Worm (Caenorhabditis elegans): ENCODE results near the gene ile-2.

The ile-2 gene

ce11 chrX:802478-802877 is 34.1 kb downstream of the ile-2 start, which contains the start of gene gtr-1:
TSS of gene gtr-1 (plus strand) at chrX:802778.
- TF ChIP-seq ceh-16 (tag; optimal IDR thresholded peaks at IDR 0.05) (no peak), elt-3 (tag; optimal IDR thresholded peaks at IDR 0.05) (no peak), skn-1 (tag; optimal IDR thresholded peaks at IDR 0.05) (no peak), ztf-1 (GFP tag; conservative IDR thresholded peaks at IDR 0.05) (no peak), egl-27 (tag; optimal IDR thresholded peaks at IDR 0.05) (no peak), unc-62 (GFP tag; optimal IDR thresholded peaks at IDR 0.05) (no peak), nhr-21 (tag; optimal IDR thresholded peaks at IDR 0.05) (no peak), nhr-6 (tag; optimal IDR thresholded peaks at IDR 0.05) (no peak), fos-1 (tag; optimal IDR thresholded peaks at IDR 0.05) (no peak), ztf-4 (tag; optimal IDR thresholded peaks at IDR 0.05) (no peak), aly-2 (tag; optimal IDR thresholded peaks at IDR 0.05) (no peak), lin-13 (GFP tag; optimal IDR thresholded peaks at IDR 0.05) (no peak)

- peak; percentile 100 for TF ChIP-seq crh-2 (tag; optimal IDR thresholded peaks at IDR 0.05)
- TF ChIP-seq peb-1 (tag; optimal IDR thresholded peaks at IDR 0.05), result no peak
- peak; percentile 84 to 93 for TF ChIP-seq mdl-1 (tag; optimal IDR thresholded peaks at IDR 0.05)
- peak; percentile 95 for TF ChIP-seq nhr-237 (tag; optimal IDR thresholded peaks at IDR 0.05)
- peak; percentile 99 for TF ChIP-seq C34F6.9 (tag; optimal IDR thresholded peaks at IDR 0.05)
- peak; percentile 96 for TF ChIP-seq Y55F3AM.14 (GFP tag; optimal IDR thresholded peaks at IDR 0.05)
- peak; percentile 83 for TF ChIP-seq blmp-1 (tag; optimal IDR thresholded peaks at IDR 0.05; ENCODE audit: insufficient read depth)
- TF ChIP-seq unc-62 (GFP tag; optimal IDR thresholded peaks at IDR 0.05), result peak; percentile 93
- peak; percentile 99 for TF ChIP-seq sma-3 (GFP tag; optimal IDR thresholded peaks at IDR 0.05)
- peak; percentile 99 for TF ChIP-seq lin-11 (tag; optimal IDR thresholded peaks at IDR 0.05)
- TF ChIP-seq ZK546.5 (tag; optimal IDR thresholded peaks at IDR 0.05), result peak; percentile 67
- peak; percentile 97 for TF ChIP-seq zag-1 (tag; optimal IDR thresholded peaks at IDR 0.05)
- TF ChIP-seq dmd-4 (tag; optimal IDR thresholded peaks at IDR 0.05), result peak; percentile 77
- TF ChIP-seq snpc-4 (tag; optimal IDR thresholded peaks at IDR 0.05), result peak; percentile 89
- TF ChIP-seq lsy-2 (tag; optimal IDR thresholded peaks at IDR 0.05), result peak; percentile 95 to 96
- no peak for TF ChIP-seq nhr-23 (tag; optimal IDR thresholded peaks at IDR 0.05)
- no peak for TF ChIP-seq ama-1 (optimal IDR thresholded peaks at IDR 0.05)
- peak; percentile 82 for TF ChIP-seq alr-1 (tag; optimal IDR thresholded peaks at IDR 0.05)
- TF ChIP-seq ztf-1 (GFP tag; conservative IDR thresholded peaks at IDR 0.05), result no peak
- peak; percentile 100 for TF ChIP-seq unc-55 (GFP tag; optimal IDR thresholded peaks at IDR 0.05)
- peak; percentile 99 for TF ChIP-seq nhr-129 (tag; optimal IDR thresholded peaks at IDR 0.05)
- TF ChIP-seq nhr-21 (tag; optimal IDR thresholded peaks at IDR 0.05), result peak; percentile 99
- TF ChIP-seq nhr-11 (tag; optimal IDR thresholded peaks at IDR 0.05), result peak; percentile 84
- peak; percentile 98 for TF ChIP-seq mab-5 (tag; optimal IDR thresholded peaks at IDR 0.05)
- TF ChIP-seq unc-39 (tag; optimal IDR thresholded peaks at IDR 0.05), result peak; percentile 46
- TF ChIP-seq ceh-82 (tag; optimal IDR thresholded peaks at IDR 0.05), result peak; percentile 98
- peak; percentile 95 for TF ChIP-seq gmeb-1 (tag; optimal IDR thresholded peaks at IDR 0.05)
- peak; percentile 98 for TF ChIP-seq nhr-6 (tag; optimal IDR thresholded peaks at IDR 0.05)
- TF ChIP-seq aly-2 (tag; optimal IDR thresholded peaks at IDR 0.05), result no peak
- TF ChIP-seq fos-1 (tag; optimal IDR thresholded peaks at IDR 0.05), result peak; percentile 100
- TF ChIP-seq nhr-25 (tag; optimal IDR thresholded peaks at IDR 0.05), result peak; percentile 98
- no peak for TF ChIP-seq elt-1 (tag; optimal IDR thresholded peaks at IDR 0.05)
- peak; percentile 98 for TF ChIP-seq nhr-10 (tag; optimal IDR thresholded peaks at IDR 0.05)
- TF ChIP-seq mbf-1 (tag; optimal IDR thresholded peaks at IDR 0.05), result peak; percentile 74
- peak; percentile 67 for TF ChIP-seq ztf-11 (tag; optimal IDR thresholded peaks at IDR 0.05)
- TF ChIP-seq sma-9 (GFP tag; optimal IDR thresholded peaks at IDR 0.05), result peak; percentile 97
- TF ChIP-seq sma-9 (tag; optimal IDR thresholded peaks at IDR 0.05), result no peak
- peak; percentile 93 for TF ChIP-seq skn-1 (tag; optimal IDR thresholded peaks at IDR 0.05)
- peak; percentile 69 for TF ChIP-seq R02D3.7 (tag; optimal IDR thresholded peaks at IDR 0.05)
- TF ChIP-seq lin-13 (GFP tag; optimal IDR thresholded peaks at IDR 0.05), result peak; percentile 98
- peak; percentile 99 for TF ChIP-seq egl-27 (tag; optimal IDR thresholded peaks at IDR 0.05)
- TF ChIP-seq elt-3 (tag; optimal IDR thresholded peaks at IDR 0.05), result no peak
- TF ChIP-seq nhr-77 (tag; optimal IDR thresholded peaks at IDR 0.05), result peak; percentile 96
- TF ChIP-seq nhr-12 (tag; optimal IDR thresholded peaks at IDR 0.05), result peak; percentile 63
- peak; percentile 97 for TF ChIP-seq F13H6.1 (tag; optimal IDR thresholded peaks at IDR 0.05)
- TF ChIP-seq lin-39 (tag; optimal IDR thresholded peaks at IDR 0.05), result peak; percentile 89
- peak; percentile 96 for TF ChIP-seq ztf-4 (tag; optimal IDR thresholded peaks at IDR 0.05)
- peak; percentile 99 for TF ChIP-seq ceh-16 (tag; optimal IDR thresholded peaks at IDR 0.05)
- peak; percentile 96 for TF ChIP-seq sem-4 (tag; optimal IDR thresholded peaks at IDR 0.05)
These were observed 38.1 kb downstream of the ile-2 start for ce11 chrX:806515-806914.
